Fruit fly (Drosophila melanogaster) S2 (cell line): ENCODE measurements around the gene sima.

Experiments
- CG8478 ChIP-seq: fragments of >200 bp; optimal IDR thresholded peaks from 2 replicates; lab custom pipeline; 2018
- CTCF ChIP-seq, 2 experiments: fragments of >200 bp; optimal IDR thresholded peaks; 2 replicates each; lab custom pipeline; 2018

The sima gene

DNA sequence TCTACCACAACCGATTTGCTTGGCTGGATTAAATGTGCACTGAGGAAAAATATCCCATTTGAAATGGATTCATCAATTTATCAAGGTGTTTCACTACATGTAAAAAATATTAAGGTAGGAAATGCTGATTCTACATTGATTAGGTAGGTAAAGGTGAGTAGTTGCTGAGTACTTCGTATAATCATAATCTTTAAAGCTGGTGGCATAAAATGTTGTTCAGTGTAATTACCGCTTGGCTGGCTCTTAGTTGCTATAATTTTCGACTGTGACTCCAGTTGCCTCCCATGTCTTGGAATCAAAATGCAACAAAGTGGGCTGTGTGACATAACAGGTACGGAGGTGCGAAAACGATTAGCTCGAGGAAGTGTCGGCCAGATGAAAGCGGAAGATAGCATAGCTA lies 65.1 kb downstream of the sima start, which contains the start of gene CG45072:
Gene CG45072 (minus strand): TSS at position 101 of the 400 bp plus-strand sequence.
- TF ChIP-seq CTCF (optimal IDR thresholded peaks at IDR 0.05; lab: Kevin White, UChicago) (no peak), CG8478 (lab: Kevin White, UChicago) (no peak)

- TF ChIP-seq CG8478 (lab: Kevin White, UChicago) (no peak), CTCF (optimal IDR thresholded peaks at IDR 0.05; lab: Kevin White, UChicago) (no peak)
Measured at dm6 chr3R:30124635-30125034, 66.5 kb downstream of the sima start, which contains the start of gene CG45073. Gene CG45073, minus strand, starts transcription at chr3R:30124735.

DNA sequence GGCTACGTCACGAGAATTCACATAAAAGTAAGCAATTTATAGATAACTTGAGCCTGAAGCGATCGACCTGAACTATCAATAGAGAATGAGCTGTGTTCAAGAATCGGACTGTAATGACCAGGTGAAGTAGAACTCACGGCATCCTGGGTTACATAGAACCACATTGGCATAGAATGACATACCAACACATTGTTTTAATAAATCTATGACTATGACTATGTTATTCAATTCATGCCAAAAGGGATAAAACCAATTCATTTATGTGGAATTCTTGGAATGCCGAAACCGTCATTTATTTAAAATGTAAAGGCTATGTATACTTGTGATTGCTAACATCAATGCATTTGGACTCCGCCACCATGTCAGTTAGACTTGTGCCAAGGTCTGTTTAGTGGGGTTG lies 70.9 kb downstream of the sima start, which contains the start of gene Ppi1:
Gene Ppi1 (minus strand): TSS at position 101 of the 400 bp plus-strand sequence.
- TF ChIP-seq CG8478 (lab: Kevin White, UChicago): no peak
- no peak for TF ChIP-seq CTCF (optimal IDR thresholded peaks at IDR 0.05; lab: Kevin White, UChicago)

- TF ChIP-seq CG8478 (lab: Kevin White, UChicago) (no peak), CTCF (optimal IDR thresholded peaks at IDR 0.05; lab: Kevin White, UChicago) (no peak)
Measured at dm6 chr3R:30132295-30132694, 74.2 kb downstream of the sima start, which contains the start of gene CG31029. Gene CG31029, minus strand, starts transcription at chr3R:30132395.

- TF ChIP-seq CTCF (optimal IDR thresholded peaks at IDR 0.05; lab: Kevin White, UChicago): no peak
- TF ChIP-seq CG8478 (lab: Kevin White, UChicago): no peak
Measured at dm6 chr3R:30134063-30135047, 76.2 kb downstream of the sima start, which contains the start of gene Tpi. Gene Tpi, minus strand, starts transcription at chr3R:30134599.

dm6 chr3R:30149506-30149905 lies 91.4 kb downstream of the sima start, which contains the start of gene AdoR:
Gene AdoR, minus strand, starts transcription at chr3R:30149606.
- TF ChIP-seq CG8478 (lab: Kevin White, UChicago) (no peak), CTCF (optimal IDR thresholded peaks at IDR 0.05; lab: Kevin White, UChicago) (no peak)

- TF ChIP-seq CG8478 (lab: Kevin White, UChicago) (no peak), CTCF (optimal IDR thresholded peaks at IDR 0.05; lab: Kevin White, UChicago) (no peak)
Measured at dm6 chr3R:30150602-30151001, 92.5 kb downstream of the sima start.

DNA sequence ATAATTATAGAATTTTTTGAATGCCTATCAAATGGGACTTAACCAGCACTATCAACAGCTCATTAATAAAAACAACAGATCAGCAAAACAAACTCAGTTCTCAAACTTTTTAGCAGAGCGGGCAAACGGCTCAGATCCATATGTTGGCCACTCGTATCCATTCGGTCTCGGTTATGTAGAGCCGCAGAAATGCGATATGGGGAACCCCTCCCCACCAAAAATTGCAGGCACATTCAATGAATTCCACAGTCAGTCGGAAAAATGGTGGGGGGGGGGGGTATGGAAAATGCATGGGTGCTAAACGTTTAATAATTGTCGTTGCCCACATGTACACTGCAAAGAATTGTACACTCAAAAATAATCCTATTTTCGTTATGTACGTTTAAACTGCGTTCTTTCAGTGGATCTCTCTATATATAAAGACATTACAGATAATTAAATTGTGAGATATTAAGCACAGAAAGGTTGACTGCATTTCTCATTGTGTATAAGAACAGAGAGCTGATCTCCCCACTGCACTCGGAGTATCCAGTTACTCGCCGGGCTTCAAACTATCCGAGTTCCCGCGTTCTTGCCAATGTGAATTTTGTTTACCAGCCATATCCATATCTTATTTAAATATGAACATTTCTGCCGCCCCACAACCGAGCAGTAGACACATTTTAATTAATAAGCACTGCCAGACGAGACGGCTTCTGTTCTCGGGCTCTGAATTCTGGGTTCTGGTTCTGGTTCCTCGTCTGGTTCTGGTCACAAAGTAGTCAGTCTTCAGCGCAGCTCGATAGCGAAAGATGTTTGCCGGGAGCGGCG lies 93.4 kb downstream of the sima start, which contains the start of gene CG15529:
Gene CG15529 (plus strand): TSS at position 760 of the 810 bp plus-strand sequence.
- TF ChIP-seq CG8478 (lab: Kevin White, UChicago): no peak
- no peak for TF ChIP-seq CTCF (optimal IDR thresholded peaks at IDR 0.05; lab: Kevin White, UChicago)

DNA sequence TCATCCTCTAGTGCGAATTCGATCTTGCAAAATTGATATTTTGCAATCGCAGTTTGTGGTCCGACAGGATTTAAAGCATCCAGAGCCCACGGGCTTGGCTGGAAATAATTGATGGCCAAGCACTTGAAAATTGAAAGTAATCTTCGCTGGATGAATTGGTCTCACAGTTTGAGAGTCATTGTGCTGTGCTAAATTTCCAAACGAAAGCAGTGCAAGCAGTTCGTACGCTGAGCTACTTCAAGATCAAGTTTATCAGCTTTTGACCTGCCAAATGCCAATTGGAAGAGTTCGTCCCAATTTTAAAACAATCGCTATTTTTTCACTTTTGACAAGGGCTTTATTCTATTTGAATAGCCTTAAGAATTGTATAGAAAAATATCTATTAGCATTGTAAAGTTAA lies 95.8 kb downstream of the sima start:
- no peak for TF ChIP-seq CG8478 (lab: Kevin White, UChicago)
- TF ChIP-seq CTCF (optimal IDR thresholded peaks at IDR 0.05; lab: Kevin White, UChicago): peak in 1 of 2 experiments; percentile 56

- no peak for TF ChIP-seq CTCF (optimal IDR thresholded peaks at IDR 0.05; lab: Kevin White, UChicago)
- TF ChIP-seq CG8478 (lab: Kevin White, UChicago): no peak
Measured at dm6 chr3R:30160312-30160942, 102.3 kb downstream of the sima start, which contains the start of gene CG11498. Gene CG11498, minus strand, starts transcription at chr3R:30160473.

DNA sequence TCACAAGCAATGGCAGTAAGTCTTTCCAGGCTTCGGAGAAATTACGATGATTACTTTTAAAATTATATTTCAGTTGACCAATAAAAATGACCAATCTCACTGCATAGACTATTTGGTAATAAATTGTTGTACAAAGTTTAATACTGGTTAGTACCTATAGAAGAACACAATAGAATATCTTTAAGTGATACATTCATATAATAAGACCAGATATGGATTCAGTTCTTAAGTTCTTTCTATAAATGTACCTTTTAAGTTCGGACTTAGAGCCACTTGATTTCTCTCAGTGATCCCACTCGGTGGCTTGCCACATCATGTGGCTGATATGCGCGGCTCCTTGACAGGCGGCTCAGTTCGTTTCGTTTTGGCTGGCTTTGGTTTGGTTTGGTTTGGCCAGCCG lies 105.1 kb downstream of the sima start:
- no peak for TF ChIP-seq CG8478 (lab: Kevin White, UChicago)
- no peak for TF ChIP-seq CTCF (optimal IDR thresholded peaks at IDR 0.05; lab: Kevin White, UChicago)

dm6 chr3R:30164162-30164561 lies 106.1 kb downstream of the sima start:
- TF ChIP-seq CTCF (optimal IDR thresholded peaks at IDR 0.05; lab: Kevin White, UChicago): no peak
- no peak for TF ChIP-seq CG8478 (lab: Kevin White, UChicago)

DNA sequence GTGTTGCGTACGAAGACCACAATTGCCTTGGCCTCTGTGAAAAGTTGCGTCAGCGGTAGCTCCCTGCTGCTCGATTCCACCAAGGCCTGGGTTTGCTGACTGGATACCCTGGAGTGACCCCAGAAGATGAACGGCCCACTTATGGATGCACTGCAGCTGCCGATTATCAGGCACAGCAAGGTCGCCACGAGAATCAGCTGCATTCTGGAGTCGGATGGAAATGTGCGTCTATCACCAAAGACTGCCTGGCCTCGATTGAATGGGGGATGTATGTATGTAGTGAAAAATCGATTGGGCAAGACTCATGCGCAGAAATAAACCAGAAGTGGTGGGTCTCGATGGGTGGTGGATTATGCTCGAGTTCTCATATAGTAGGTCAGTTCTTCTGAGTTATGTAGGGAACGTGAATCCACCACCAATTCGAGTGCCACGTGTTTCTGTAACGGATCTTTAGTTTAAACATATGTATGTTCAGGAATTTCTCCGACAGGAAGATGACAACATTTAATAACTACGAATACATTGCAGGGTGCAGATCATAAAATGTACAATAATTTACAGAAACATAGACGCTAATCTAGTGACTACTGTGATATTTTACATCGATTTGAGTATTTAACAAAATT lies 108.2 kb downstream of the sima start, which contains the start of gene VhaAC45RP:
Gene VhaAC45RP (minus strand): TSS at position 261 of the 626 bp plus-strand sequence.
- no peak for TF ChIP-seq CG8478 (lab: Kevin White, UChicago)
- no peak for TF ChIP-seq CTCF (optimal IDR thresholded peaks at IDR 0.05; lab: Kevin White, UChicago)
